Fruit fly (Drosophila melanogaster): ENCODE results near the gene CG2209.

DNA sequence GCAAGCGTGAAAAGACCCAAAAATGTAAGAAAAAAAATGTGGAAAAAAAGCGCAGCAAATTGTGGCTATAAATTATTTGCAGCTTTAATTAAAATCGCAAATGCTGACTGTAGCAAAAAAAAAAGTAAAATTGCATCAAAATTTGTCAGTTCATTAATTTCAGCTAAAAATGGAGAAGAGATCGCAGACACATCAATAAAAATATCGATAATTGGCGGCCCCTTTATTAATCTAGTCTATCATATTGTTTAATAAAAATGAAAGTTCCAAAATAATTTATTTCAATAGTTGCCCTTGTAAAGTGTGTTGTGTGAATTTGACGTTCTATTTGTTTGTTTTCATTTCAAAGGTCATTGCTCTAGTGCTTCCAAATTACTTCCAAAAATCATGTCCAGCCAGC, 37.8 kb upstream of the CG2209 start, which contains the start of gene CG32643:
- no peak for TF ChIP-seq Hnf4 (GFP tag; optimal IDR thresholded peaks at IDR 0.05)
- no peak for TF ChIP-seq pan (optimal IDR thresholded peaks at IDR 0.05)
- no peak for TF ChIP-seq h (GFP tag; optimal IDR thresholded peaks at IDR 0.05)
- TF ChIP-seq brk (GFP tag; optimal IDR thresholded peaks at IDR 0.05), result no peak

Data from whole organism, wandering third instar larva.